Worm (Caenorhabditis elegans): Measurements from ENCODE around the gene lsy-27.

DNA sequence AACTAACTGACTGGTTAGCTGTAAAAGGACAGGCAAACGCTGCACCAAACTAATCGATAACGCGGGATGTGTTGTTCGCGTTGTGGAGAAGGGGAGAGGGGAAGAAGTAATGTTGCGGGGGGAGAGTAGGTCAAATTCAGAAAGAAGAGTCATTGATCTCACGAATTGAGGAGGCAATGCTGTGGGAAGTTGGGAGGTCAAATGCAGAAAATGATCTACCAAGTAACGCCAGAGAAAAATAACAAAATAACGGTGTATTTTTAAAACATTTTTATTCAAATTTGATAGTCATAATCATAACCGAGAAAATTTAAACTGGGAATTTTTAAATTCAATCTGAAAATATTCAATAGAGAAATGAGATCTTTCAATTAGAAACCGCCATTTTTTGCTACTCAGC, at the start of gene lsy-27:
- TF ChIP-seq R02D3.7 (tag; optimal IDR thresholded peaks at IDR 0.05), result no peak
- TF ChIP-seq Y55F3AM.14 (GFP tag; optimal IDR thresholded peaks at IDR 0.05), result no peak
- TF ChIP-seq dmd-4 (tag; optimal IDR thresholded peaks at IDR 0.05), result no peak
- no peak for TF ChIP-seq mdl-1 (tag; optimal IDR thresholded peaks at IDR 0.05)
- TF ChIP-seq nhr-6 (tag; optimal IDR thresholded peaks at IDR 0.05), result no peak
- no peak for TF ChIP-seq elt-1 (tag; optimal IDR thresholded peaks at IDR 0.05)
- TF ChIP-seq snpc-4 (tag; optimal IDR thresholded peaks at IDR 0.05), result no peak
- TF ChIP-seq nhr-25 (tag; optimal IDR thresholded peaks at IDR 0.05), result no peak
- TF ChIP-seq unc-62 (GFP tag; optimal IDR thresholded peaks at IDR 0.05), result no peak
- TF ChIP-seq nhr-23 (tag; optimal IDR thresholded peaks at IDR 0.05), result no peak
- no peak for TF ChIP-seq nhr-11 (tag; optimal IDR thresholded peaks at IDR 0.05)
